Fruit fly (Drosophila melanogaster): ENCODE measurements around the gene srp.

- TF ChIP-seq Myc (optimal IDR thresholded peaks at IDR 0.05) (no peak), psq (optimal IDR thresholded peaks at IDR 0.05) (no peak)
Measured at dm6 chr3R:15993139-15993804, 7.3 kb downstream of the srp start.

Data from Kc167 (cell line).